Worm (Caenorhabditis elegans) whole organism, L1 larva: ENCODE data around the gene K07E3.9.

ENCODE experiments used
- C16A3.4 ChIP-seq: fragments of 150-350 bp; optimal IDR thresholded peaks from 2 replicates; lab custom pipeline; 2014; ENCODE audit warnings: missing biosample characterization, missing genetic modification characterization
- C34B4.2 ChIP-seq: sonication (generic microtip); optimal IDR thresholded peaks from 2 replicates; lab custom pipeline; 2017; ENCODE audit warnings: mild to moderate bottlenecking, missing genetic modification characterization, missing compliant biosample characterization
- F16B12.6 ChIP-seq: fragments of 150-350 bp; optimal IDR thresholded peaks from 2 replicates; lab custom pipeline; 2014; ENCODE audit warnings: missing biosample characterization, missing genetic modification characterization
- aha-1 ChIP-seq: fragments of 150-350 bp; optimal IDR thresholded peaks from 2 replicates; lab custom pipeline; 2014; ENCODE audit warnings: missing biosample characterization, missing genetic modification characterization
- alr-1 ChIP-seq: fragments of 200-800 bp; sonication (Bioruptor generic); optimal IDR thresholded peaks from 2 replicates; lab custom pipeline; 2018; ENCODE audit warnings: borderline replicate concordance, mild to moderate bottlenecking, missing genetic modification characterization, missing compliant biosample characterization
- aly-2 ChIP-seq: fragments of 150-350 bp; optimal IDR thresholded peaks from 2 replicates; lab custom pipeline; 2014; ENCODE audit warnings: missing biosample characterization, missing genetic modification characterization
- ama-1 ChIP-seq: fragments of 150-350 bp; optimal IDR thresholded peaks from 2 replicates; lab custom pipeline; 2014
- blmp-1 ChIP-seq: fragments of 150-350 bp; optimal IDR thresholded peaks from 2 replicates; lab custom pipeline; 2014; ENCODE audit warnings: missing biosample characterization, missing genetic modification characterization
- ceh-63 ChIP-seq: fragments of 200-800 bp; sonication (Bioruptor generic); optimal IDR thresholded peaks from 2 replicates; lab custom pipeline; 2018; ENCODE audit warnings: mild to moderate bottlenecking, missing genetic modification characterization, missing compliant biosample characterization
- ceh-82 ChIP-seq, 3 experiments: fragments of 150-350 bp in 1 of 3; sonication (generic microtip) in 2 of 3; optimal IDR thresholded peaks; 2 replicates each; lab custom pipeline; 2014 to 2017; ENCODE audit warnings: missing biosample characterization in 3 of 3, missing genetic modification characterization in 3 of 3
- ceh-88 ChIP-seq: fragments of 200-800 bp; sonication (Bioruptor generic); IDR thresholded peaks from 2 replicates; pipeline ENCODE4 v1.3.6; 2022; ENCODE audit warnings: missing genetic modification characterization, missing compliant biosample characterization
- efl-3 ChIP-seq: fragments of 200-800 bp; sonication (Bioruptor generic); optimal IDR thresholded peaks from 2 replicates; lab custom pipeline; 2018; ENCODE audit warnings: mild to moderate bottlenecking, missing genetic modification characterization, missing compliant biosample characterization
- egl-13 ChIP-seq: sonication (generic microtip); optimal IDR thresholded peaks from 2 replicates; lab custom pipeline; 2016; ENCODE audit warnings: missing genotype, missing genetic modification reagents, missing genetic modification characterization, missing compliant biosample characterization
- elt-2 ChIP-seq: sonication (generic microtip); optimal IDR thresholded peaks from 2 replicates; lab custom pipeline; 2016; ENCODE audit warnings: missing genetic modification characterization, mild to moderate bottlenecking, inconsistent platforms, missing compliant biosample characterization, missing genetic modification reagents
- elt-3 ChIP-seq, 6 experiments: fragments of 150-350 bp in 1 of 6; sonication (generic microtip); optimal IDR thresholded peaks; 2 replicates each; lab custom pipeline; 2017 to 2018; ENCODE audit warnings: missing biosample characterization in 6 of 6, missing genetic modification characterization in 6 of 6, inconsistent platforms in 1 of 6
- ets-5 ChIP-seq: fragments of 200-800 bp; sonication (Bioruptor generic); IDR thresholded peaks from 2 replicates; pipeline ENCODE4 v1.3.6; 2022; ENCODE audit warnings: missing genetic modification characterization, missing compliant biosample characterization
- fkh-4 ChIP-seq: sonication (generic microtip); optimal IDR thresholded peaks from 2 replicates; lab custom pipeline; 2016; ENCODE audit warnings: missing compliant biosample characterization, missing genetic modification characterization, borderline replicate concordance
- grh-1 ChIP-seq: fragments of 200-800 bp; sonication (Bioruptor generic); IDR thresholded peaks from 2 replicates; pipeline ENCODE4 v1.3.6; 2022; ENCODE audit warnings: missing genetic modification reagents, missing genetic modification characterization, missing compliant biosample characterization
- hlh-17 ChIP-seq: fragments of 200-800 bp; sonication (Bioruptor generic); optimal IDR thresholded peaks from 2 replicates; lab custom pipeline; 2018; ENCODE audit warnings: missing genetic modification characterization, mild to moderate bottlenecking, missing compliant biosample characterization, moderate library complexity, borderline replicate concordance
- hlh-4 ChIP-seq: sonication (generic microtip); optimal IDR thresholded peaks from 2 replicates; lab custom pipeline; 2016; ENCODE audit warnings: mild to moderate bottlenecking, missing genetic modification characterization, missing compliant biosample characterization
- hpl-2 ChIP-seq: fragments of 150-350 bp; optimal IDR thresholded peaks from 2 replicates; lab custom pipeline; 2014; ENCODE audit warnings: missing biosample characterization, missing genetic modification reagents, missing genetic modification characterization
- isw-1 ChIP-seq: fragments of 200-800 bp; sonication (Bioruptor generic); IDR thresholded peaks from 2 replicates; pipeline ENCODE4 v1.3.6; 2022; ENCODE audit warnings: missing genetic modification characterization, missing compliant biosample characterization
- lin-14 ChIP-seq: fragments of 200-800 bp; sonication (Bioruptor generic); optimal IDR thresholded peaks from 2 replicates; lab custom pipeline; 2018; ENCODE audit warnings: mild to moderate bottlenecking, missing genetic modification characterization, moderate library complexity, missing compliant biosample characterization
- lir-3 ChIP-seq: sonication (generic microtip); optimal IDR thresholded peaks from 2 replicates; lab custom pipeline; 2016; ENCODE audit warnings: mild to moderate bottlenecking, missing genetic modification characterization, moderate library complexity, missing compliant biosample characterization; ENCODE audit not compliant: poor library complexity
- lsy-2 ChIP-seq, 2 experiments: fragments of 150-350 bp; optimal IDR thresholded peaks; 2 replicates each; lab custom pipeline; 2014; ENCODE audit warnings: missing biosample characterization in 2 of 2, missing genetic modification characterization in 2 of 2
- mab-9 ChIP-seq: fragments of 200-800 bp; sonication (Bioruptor generic); IDR thresholded peaks from 2 replicates; pipeline ENCODE4 v1.3.6; 2022; ENCODE audit warnings: missing genetic modification reagents, missing genetic modification characterization, missing compliant biosample characterization
- mdl-1 ChIP-seq, 2 experiments: fragments of 150-350 bp; optimal IDR thresholded peaks; 2 replicates each; lab custom pipeline; 2014 to 2017; ENCODE audit warnings: missing biosample characterization in 2 of 2, missing genetic modification characterization in 2 of 2, inconsistent platforms in 1 of 2
- mef-2 ChIP-seq: fragments of 150-350 bp; optimal IDR thresholded peaks from 2 replicates; lab custom pipeline; 2014; ENCODE audit warnings: missing biosample characterization, missing genetic modification characterization
- nhr-12 ChIP-seq: sonication (generic microtip); optimal IDR thresholded peaks from 2 replicates; lab custom pipeline; 2017; ENCODE audit warnings: missing biosample characterization, missing genetic modification characterization
- nhr-71 ChIP-seq: sonication (generic microtip); optimal IDR thresholded peaks from 2 replicates; lab custom pipeline; 2016; ENCODE audit warnings: mild to moderate bottlenecking, missing genetic modification characterization, moderate library complexity, missing compliant biosample characterization
- nhr-77 ChIP-seq: fragments of 150-350 bp; optimal IDR thresholded peaks from 2 replicates; lab custom pipeline; 2014; ENCODE audit warnings: missing biosample characterization, missing genetic modification characterization
- nhr-84 ChIP-seq: sonication (generic microtip); optimal IDR thresholded peaks from 2 replicates; lab custom pipeline; 2017; ENCODE audit warnings: missing biosample characterization, missing genetic modification characterization
- nhr-85 ChIP-seq: sonication (generic microtip); peaks from one replicate; lab custom pipeline; 2016; ENCODE audit warnings: missing genetic modification characterization, inconsistent platforms, missing compliant biosample characterization
- pqm-1 ChIP-seq: sonication (generic microtip); optimal IDR thresholded peaks from 3 replicates; lab custom pipeline; 2017; ENCODE audit warnings: missing biosample characterization, missing genetic modification characterization
- rnt-1 ChIP-seq: sonication (generic microtip); optimal IDR thresholded peaks from 2 replicates; lab custom pipeline; 2016; ENCODE audit warnings: mild to moderate bottlenecking, missing genetic modification characterization, moderate library complexity, missing compliant biosample characterization
- snpc-4 ChIP-seq: fragments of 150-350 bp; optimal IDR thresholded peaks from 2 replicates; lab custom pipeline; 2014; ENCODE audit warnings: missing biosample characterization, missing genetic modification characterization
- snu-23 ChIP-seq: sonication (generic microtip); optimal IDR thresholded peaks from 2 replicates; lab custom pipeline; 2016; ENCODE audit warnings: missing genetic modification characterization, missing compliant biosample characterization
- tlp-1 ChIP-seq: fragments of 150-350 bp; optimal IDR thresholded peaks from 2 replicates; lab custom pipeline; 2014; ENCODE audit warnings: missing biosample characterization, missing genetic modification characterization
- unc-62 ChIP-seq: fragments of 150-350 bp; optimal IDR thresholded peaks from 2 replicates; lab custom pipeline; 2014; ENCODE audit warnings: missing biosample characterization, missing genetic modification reagents, missing genetic modification characterization
- unc-86 ChIP-seq: sonication (generic microtip); optimal IDR thresholded peaks from 2 replicates; lab custom pipeline; 2016; ENCODE audit warnings: missing genetic modification characterization, missing compliant biosample characterization
- xbp-1 ChIP-seq: sonication (generic microtip); optimal IDR thresholded peaks from 2 replicates; lab custom pipeline; 2016; ENCODE audit warnings: missing genetic modification characterization, missing compliant biosample characterization
- ztf-11 ChIP-seq, 2 experiments: sonication (generic microtip); optimal IDR thresholded peaks; 2 replicates each; lab custom pipeline; 2016 to 2017; ENCODE audit warnings: missing genetic modification characterization in 2 of 2, missing biosample characterization in 1 of 2, missing compliant biosample characterization in 1 of 2

The K07E3.9 gene

DNA sequence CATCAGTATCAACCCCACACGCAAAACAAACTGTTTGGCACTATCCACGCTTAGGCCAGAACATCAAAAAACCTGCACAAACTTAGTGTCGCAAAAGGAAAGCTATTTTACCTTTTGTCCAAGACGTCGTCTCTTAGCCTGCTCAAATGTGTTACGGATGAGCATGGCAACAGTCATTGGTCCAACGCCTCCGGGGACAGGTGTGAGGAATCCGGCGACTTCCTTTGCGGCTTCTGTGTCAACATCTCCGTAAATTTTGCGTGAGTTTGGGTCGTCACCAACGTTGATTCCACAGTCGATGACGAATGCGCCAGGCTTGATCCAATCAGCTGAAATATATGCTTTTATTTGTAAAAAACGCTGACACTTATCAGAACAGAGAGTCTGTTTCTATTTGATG, 23.4 kb upstream of the K07E3.9 start:
- TF ChIP-seq ztf-11 (tag; optimal IDR thresholded peaks at IDR 0.05; lab: Kevin White, UChicago): no peak
- TF ChIP-seq grh-1: 0 out of 2 replicates have a peak, but pooled peaks have one; percentile 8
- TF ChIP-seq fkh-4 (tag; lab: Kevin White, UChicago): no peak
- TF ChIP-seq nhr-85: no peak

DNA sequence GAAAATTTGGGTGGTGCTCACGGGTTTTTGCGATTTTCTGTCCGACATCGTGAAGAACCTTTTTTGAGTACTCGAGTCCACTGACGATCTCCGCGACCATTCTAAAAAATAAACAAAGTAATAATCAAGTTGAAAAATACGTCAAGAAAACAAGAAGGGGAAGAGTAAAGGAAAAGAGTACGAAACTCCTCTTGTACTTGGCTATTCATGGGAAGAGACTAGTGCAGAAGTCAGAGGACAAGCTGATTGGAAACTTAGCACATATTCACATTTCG, 21.6 kb upstream of the K07E3.9 start, which contains the start of gene dao-3:
Gene dao-3, minus strand, starts transcription at position 101 of the 275 bp plus-strand sequence.
- no peak for TF ChIP-seq rnt-1 (tag; lab: Kevin White, UChicago)
- no peak for TF ChIP-seq tlp-1
- TF ChIP-seq ama-1 (lab: Kevin White, UChicago): no peak
- no peak for TF ChIP-seq hpl-2
- no peak for TF ChIP-seq nhr-71 (tag; lab: Kevin White, UChicago)
- TF ChIP-seq mef-2 (tag; lab: Kevin White, UChicago): no peak
- no peak for TF ChIP-seq unc-62 (GFP tag; lab: Kevin White, UChicago)
- no peak for TF ChIP-seq lsy-2 (tag; optimal IDR thresholded peaks at IDR 0.05; lab: Kevin White, UChicago)
- no peak for TF ChIP-seq C34B4.2
- TF ChIP-seq isw-1 (GFP tag; lab: Robert Waterston, UW): no peak
- no peak for TF ChIP-seq lin-14 (GFP tag; lab: Kevin White, UChicago)
- no peak for TF ChIP-seq pqm-1 (tag; lab: Kevin White, UChicago)
- TF ChIP-seq F16B12.6 (tag; lab: Kevin White, UChicago): no peak
- TF ChIP-seq mab-9 (GFP tag; lab: Robert Waterston, UW): no peak
- TF ChIP-seq hlh-17: no peak
- no peak for TF ChIP-seq nhr-77 (tag; lab: Kevin White, UChicago)
- TF ChIP-seq ets-5 (GFP tag; lab: Robert Waterston, UW): no peak
- TF ChIP-seq efl-3 (GFP tag; lab: Kevin White, UChicago): no peak
- TF ChIP-seq alr-1 (tag; lab: Kevin White, UChicago): no peak

DNA sequence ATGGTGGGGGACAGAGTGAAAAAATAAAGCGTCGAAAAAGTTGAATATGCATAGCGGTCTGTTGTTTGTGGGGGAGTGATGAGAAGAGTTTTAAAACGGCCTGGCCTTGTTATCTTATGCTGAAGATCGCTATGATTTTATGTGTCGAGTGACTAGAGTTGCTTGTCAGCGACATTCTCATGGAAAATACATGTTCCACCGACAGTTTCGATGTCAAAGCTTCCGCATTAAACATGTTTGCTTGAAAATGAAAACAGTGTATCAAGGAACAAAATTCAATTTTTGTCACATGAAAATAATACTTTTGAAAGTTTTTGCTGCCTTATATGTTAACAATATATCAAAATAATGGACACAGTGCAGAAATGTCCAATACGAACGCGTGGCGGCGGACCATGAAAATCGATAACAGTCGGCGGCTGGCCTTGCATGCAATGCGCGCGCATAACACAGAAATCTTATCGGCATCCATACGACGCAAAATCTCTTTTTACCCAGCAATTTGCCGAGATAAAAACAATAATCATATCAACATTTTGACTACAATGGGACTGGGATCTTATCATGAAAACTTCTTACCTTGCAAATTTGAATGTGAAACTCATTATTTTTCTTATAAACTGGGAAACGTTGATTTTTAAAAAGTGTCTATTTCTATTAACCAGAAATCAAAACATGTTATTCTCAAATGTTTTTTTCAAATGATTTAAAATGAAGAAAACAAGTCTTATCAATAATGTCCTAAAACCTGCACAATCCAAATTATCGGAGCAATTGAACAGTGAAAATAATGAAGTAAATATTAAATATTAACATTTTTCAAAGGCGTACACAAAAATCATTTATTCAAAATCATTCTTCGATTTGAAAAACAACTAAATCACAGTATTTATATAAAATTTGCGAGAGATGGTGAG, 21.0 kb upstream of the K07E3.9 start:
- no peak for TF ChIP-seq elt-3 (tag; optimal IDR thresholded peaks at IDR 0.05; lab: Kevin White, UChicago)
- TF ChIP-seq mdl-1 (tag; optimal IDR thresholded peaks at IDR 0.05; lab: Kevin White, UChicago): no peak
- TF ChIP-seq egl-13: no peak
- peak; percentile 53 for TF ChIP-seq nhr-85
- TF ChIP-seq nhr-71 (tag; lab: Kevin White, UChicago): peak; percentile 12
- TF ChIP-seq, all 84 proteins: peak for 2

- TF ChIP-seq rnt-1 (tag; lab: Kevin White, UChicago): no peak
- no peak for TF ChIP-seq efl-3 (GFP tag; lab: Kevin White, UChicago)
- no peak for TF ChIP-seq C16A3.4 (tag; lab: Kevin White, UChicago)
- peak; percentile 15 for TF ChIP-seq nhr-85
- no peak for TF ChIP-seq blmp-1
- TF ChIP-seq ama-1 (lab: Kevin White, UChicago): no peak
- TF ChIP-seq aly-2 (tag; lab: Kevin White, UChicago): no peak
- no peak for TF ChIP-seq snpc-4 (tag; lab: Kevin White, UChicago)
- no peak for TF ChIP-seq ceh-63 (GFP tag; lab: Kevin White, UChicago)
These were observed 19.5 kb upstream of the K07E3.9 start, which contains the start of gene vem-1 for ce11 chrX:8088474-8088873. Gene vem-1, minus strand, starts transcription at chrX:8088574.

- TF ChIP-seq snu-23 (GFP tag; lab: Kevin White, UChicago) (peak; percentile 24), ceh-82 (tag; optimal IDR thresholded peaks at IDR 0.05; lab: Kevin White, UChicago) (no peak), nhr-71 (tag; lab: Kevin White, UChicago) (peak; percentile 23), xbp-1 (tag; lab: Kevin White, UChicago) (no peak), blmp-1 (peak; percentile 44), nhr-12 (tag; lab: Kevin White, UChicago) (no peak), lir-3 (no peak), lin-14 (GFP tag; lab: Kevin White, UChicago) (peak; percentile 43), nhr-85 (no peak), ceh-88 (GFP tag; lab: Robert Waterston, UW) (no peak), mef-2 (tag; lab: Kevin White, UChicago) (no peak), nhr-84 (tag; lab: Kevin White, UChicago) (no peak), unc-86 (no peak), efl-3 (GFP tag; lab: Kevin White, UChicago) (no peak), hlh-4 (tag; lab: Kevin White, UChicago) (no peak), isw-1 (GFP tag; lab: Robert Waterston, UW) (no peak), aha-1 (tag; lab: Kevin White, UChicago) (no peak), elt-2 (tag; lab: Kevin White, UChicago) (peak; percentile 16), mab-9 (GFP tag; lab: Robert Waterston, UW) (no peak)
These were observed 18.6 kb upstream of the K07E3.9 start for ce11 chrX:8089266-8089909.
